Worm (Caenorhabditis elegans): Measurements from ENCODE around the gene F52H2.15.
A peak's percentile ranks its signal among the peaks of the same experiment; 100 is the strongest.

F52H2.15 gene

ce11 chrX:2569040-2569439 lies 3.9 kb downstream of the F52H2.15 start (continued):
- TF ChIP-seq lir-3 (tag; optimal IDR thresholded peaks at IDR 0.05) (no peak), nhr-76 (tag; optimal IDR thresholded peaks at IDR 0.05) (no peak), nhr-48 (tag; optimal IDR thresholded peaks at IDR 0.05) (peak; percentile 85), Y48G9A.11 (GFP tag; IDR thresholded peaks at IDR 0.05) (no peak), ceh-82 (tag; optimal IDR thresholded peaks at IDR 0.05) (no peak), ceh-62 (tag; optimal IDR thresholded peaks at IDR 0.05) (no peak), saeg-2 (GFP tag; IDR thresholded peaks at IDR 0.05) (no peak), unc-39 (tag; optimal IDR thresholded peaks at IDR 0.05) (no peak), aly-2 (tag; optimal IDR thresholded peaks at IDR 0.05) (no peak), ceh-20 (GFP tag; IDR thresholded peaks at IDR 0.05) (no peak), Y5F2A.4 (GFP tag; optimal IDR thresholded peaks at IDR 0.05) (no peak), mdt-29 (GFP tag; IDR thresholded peaks at IDR 0.05) (peak; percentile 68; the same call in 1 of the 2 replicates), lin-15B (tag; optimal IDR thresholded peaks at IDR 0.05) (no peak), ces-1 (GFP tag; optimal IDR thresholded peaks at IDR 0.05) (no peak), pqm-1 (tag; optimal IDR thresholded peaks at IDR 0.05) (peak; percentile 94), mes-2 (tag; optimal IDR thresholded peaks at IDR 0.05; ENCODE audit: poor library complexity, severe bottlenecking) (peak; percentile 15), madf-9 (GFP tag; conservative IDR thresholded peaks at IDR 0.05) (no peak), dmd-9 (GFP tag; IDR thresholded peaks at IDR 0.05) (no peak), lin-1 (GFP tag; IDR thresholded peaks at IDR 0.05) (0 out of 2 replicates have a peak, but pooled peaks have one; percentile 33), pha-4 (GFP tag; IDR thresholded peaks at IDR 0.05) (no peak), pha-4 (tag; optimal IDR thresholded peaks at IDR 0.05) (no peak), hif-1 (tag; optimal IDR thresholded peaks at IDR 0.05) (peak in 1 of 2 experiments; percentile 19), dve-1 (tag; optimal IDR thresholded peaks at IDR 0.05; ENCODE audit: insufficient read depth) (peak; percentile 91), egl-43 (GFP tag; IDR thresholded peaks at IDR 0.05) (no peak), zfp-3 (GFP tag; conservative IDR thresholded peaks at IDR 0.05) (0 out of 2 replicates have a peak, but pooled peaks have one; percentile 23), aha-1 (tag) (peak; percentile 86), T26A8.4 (GFP tag; IDR thresholded peaks at IDR 0.05) (no peak), sdz-12 (GFP tag; optimal IDR thresholded peaks at IDR 0.05) (no peak), mxl-3 (GFP tag; optimal IDR thresholded peaks at IDR 0.05) (peak; percentile 39), mdl-1 (tag; optimal IDR thresholded peaks at IDR 0.05) (peak in 1 of 2 experiments; percentile 46), ceh-32 (tag; optimal IDR thresholded peaks at IDR 0.05; ENCODE audit: poor library complexity) (no peak), hlh-30 (tag; optimal IDR thresholded peaks at IDR 0.05; ENCODE audit: insufficient read depth) (peak; percentile 26), T20F7.1 (GFP tag; optimal IDR thresholded peaks at IDR 0.05) (peak; percentile 48), nhr-111 (GFP tag; optimal IDR thresholded peaks at IDR 0.05) (no peak), nhr-11 (tag; optimal IDR thresholded peaks at IDR 0.05) (no peak), nhr-28 (tag; optimal IDR thresholded peaks at IDR 0.05) (peak; percentile 99), lin-13 (GFP tag; optimal IDR thresholded peaks at IDR 0.05) (no peak), hmg-1.1 (GFP tag; IDR thresholded peaks at IDR 0.05) (peak; percentile 36; the same call in 1 of the 2 replicates), ZK546.5 (tag; optimal IDR thresholded peaks at IDR 0.05) (no peak), nhr-77 (tag; optimal IDR thresholded peaks at IDR 0.05) (peak; percentile 87), lsy-2 (tag; optimal IDR thresholded peaks at IDR 0.05) (no peak), gei-8 (GFP tag; optimal IDR thresholded peaks at IDR 0.05) (peak; percentile 75), nhr-102 (tag; optimal IDR thresholded peaks at IDR 0.05) (peak; percentile 82)
